Worm (Caenorhabditis elegans): ENCODE results near the gene H43E16.1.

The H43E16.1 gene

ce11 chrII:6701497-6701896, 27.4 kb downstream of the H43E16.1 start, which contains the start of gene C18H9.6:
Gene C18H9.6, minus strand, starts transcription at chrII:6701625.
- TF ChIP-seq him-1 (tag; optimal IDR thresholded peaks at IDR 0.05) (no peak), W03F9.2 (tag; optimal IDR thresholded peaks at IDR 0.05) (no peak), dao-5 (tag; optimal IDR thresholded peaks at IDR 0.05) (no peak)

- TF ChIP-seq dao-5 (tag; optimal IDR thresholded peaks at IDR 0.05) (no peak), W03F9.2 (tag; optimal IDR thresholded peaks at IDR 0.05) (no peak), him-1 (tag; optimal IDR thresholded peaks at IDR 0.05) (no peak)
Measured at ce11 chrII:6705593-6706228, 31.6 kb downstream of the H43E16.1 start, which contains the start of gene rpy-1. Gene rpy-1, minus strand, starts transcription at chrII:6705643.

ce11 chrII:6706552-6707091, 32.6 kb downstream of the H43E16.1 start:
- TF ChIP-seq W03F9.2 (tag; optimal IDR thresholded peaks at IDR 0.05) (no peak), him-1 (tag; optimal IDR thresholded peaks at IDR 0.05) (no peak), dao-5 (tag; optimal IDR thresholded peaks at IDR 0.05) (no peak)

ce11 chrII:6707496-6708260, 33.6 kb downstream of the H43E16.1 start:
- TF ChIP-seq dao-5 (tag; optimal IDR thresholded peaks at IDR 0.05) (no peak), him-1 (tag; optimal IDR thresholded peaks at IDR 0.05) (no peak), W03F9.2 (tag; optimal IDR thresholded peaks at IDR 0.05) (no peak)

- TF ChIP-seq him-1 (tag; optimal IDR thresholded peaks at IDR 0.05) (peak; percentile 56), dao-5 (tag; optimal IDR thresholded peaks at IDR 0.05) (no peak)
Measured at ce11 chrII:6708980-6709379, 34.9 kb downstream of the H43E16.1 start.

- TF ChIP-seq W03F9.2 (tag; optimal IDR thresholded peaks at IDR 0.05), result no peak
Measured at ce11 chrII:6709680-6710079, 35.6 kb downstream of the H43E16.1 start.

ce11 chrII:6710596-6710995, 36.5 kb downstream of the H43E16.1 start:
- no peak for TF ChIP-seq him-1 (tag; optimal IDR thresholded peaks at IDR 0.05)
- TF ChIP-seq dao-5 (tag; optimal IDR thresholded peaks at IDR 0.05), result no peak
- TF ChIP-seq W03F9.2 (tag; optimal IDR thresholded peaks at IDR 0.05), result no peak

ce11 chrII:6712177-6712981, 38.3 kb downstream of the H43E16.1 start, which contains the start of the genes dpy-10 and T14B4.19:
Gene dpy-10, minus strand, starts transcription at chrII:6712227.
Gene T14B4.19, minus strand, starts transcription at chrII:6712931.
- TF ChIP-seq dao-5 (tag; optimal IDR thresholded peaks at IDR 0.05), result no peak
- no peak for TF ChIP-seq W03F9.2 (tag; optimal IDR thresholded peaks at IDR 0.05)
- no peak for TF ChIP-seq him-1 (tag; optimal IDR thresholded peaks at IDR 0.05)

ce11 chrII:6713003-6713402, 38.9 kb downstream of the H43E16.1 start:
- no peak for TF ChIP-seq him-1 (tag; optimal IDR thresholded peaks at IDR 0.05)
- no peak for TF ChIP-seq dao-5 (tag; optimal IDR thresholded peaks at IDR 0.05)
- no peak for TF ChIP-seq W03F9.2 (tag; optimal IDR thresholded peaks at IDR 0.05)

ce11 chrII:6713832-6714342, 39.8 kb downstream of the H43E16.1 start, which contains the start of gene dpy-2:
Gene dpy-2, plus strand, starts transcription at chrII:6714292.
- no peak for TF ChIP-seq him-1 (tag; optimal IDR thresholded peaks at IDR 0.05)
- TF ChIP-seq dao-5 (tag; optimal IDR thresholded peaks at IDR 0.05), result no peak
- TF ChIP-seq W03F9.2 (tag; optimal IDR thresholded peaks at IDR 0.05), result no peak

- TF ChIP-seq him-1 (tag; optimal IDR thresholded peaks at IDR 0.05), result no peak
- TF ChIP-seq dao-5 (tag; optimal IDR thresholded peaks at IDR 0.05), result no peak
- no peak for TF ChIP-seq W03F9.2 (tag; optimal IDR thresholded peaks at IDR 0.05)
Measured at ce11 chrII:6715853-6716252, 41.8 kb downstream of the H43E16.1 start.

ce11 chrII:6716638-6717037, 42.6 kb downstream of the H43E16.1 start, which contains the start of the genes T14B4.5 and T14B4.20:
Gene T14B4.5, plus strand, starts transcription at chrII:6716863.
Gene T14B4.20, plus strand, starts transcription at chrII:6716901.
- TF ChIP-seq dao-5 (tag; optimal IDR thresholded peaks at IDR 0.05) (no peak), W03F9.2 (tag; optimal IDR thresholded peaks at IDR 0.05) (no peak), him-1 (tag; optimal IDR thresholded peaks at IDR 0.05) (no peak)

ce11 chrII:6718221-6718620, 44.2 kb downstream of the H43E16.1 start, which contains the start of gene tsp-10:
Gene tsp-10, plus strand, starts transcription at chrII:6718586.
- TF ChIP-seq dao-5 (tag; optimal IDR thresholded peaks at IDR 0.05) (no peak), W03F9.2 (tag; optimal IDR thresholded peaks at IDR 0.05) (no peak), him-1 (tag; optimal IDR thresholded peaks at IDR 0.05) (no peak)

All from whole organism, L4/young adult.